Fruit fly (Drosophila melanogaster) whole organism, embryonic: ENCODE measurements around the gene Sbf.

Experiments used
- Asciz ChIP-seq: fragments of 200-800 bp; sonication (Bioruptor generic); optimal IDR thresholded peaks from 2 replicates; lab custom pipeline; 2017; ENCODE audit warnings: missing biosample characterization, mild to moderate bottlenecking, missing genetic modification characterization, missing genetic modification reagents
- B-H1 ChIP-seq: fragments of 200-800 bp; sonication (Bioruptor generic); IDR thresholded peaks from 3 replicates; pipeline ENCODE4 v1.3.6; 2022; ENCODE audit warnings: missing biosample characterization, missing genetic modification characterization
- CG10543 ChIP-seq: fragments of 200-800 bp; sonication (Bioruptor generic); optimal IDR thresholded peaks from 3 replicates; lab custom pipeline; 2017; ENCODE audit warnings: missing biosample characterization, mild to moderate bottlenecking, missing genetic modification characterization, moderate library complexity
- CG11695 ChIP-seq: fragments of 200-800 bp; sonication (Bioruptor generic); IDR thresholded peaks from 3 replicates; pipeline ENCODE4 v1.3.6; 2022; ENCODE audit warnings: missing biosample characterization, missing genetic modification characterization
- CG12299 ChIP-seq: fragments of 200-800 bp; sonication (Bioruptor generic); optimal IDR thresholded peaks from 2 replicates; lab custom pipeline; 2018; ENCODE audit warnings: missing biosample characterization, mild to moderate bottlenecking, missing genetic modification characterization
- CG13296 ChIP-seq: fragments of 200-800 bp; sonication (Bioruptor generic); optimal IDR thresholded peaks from 3 replicates; lab custom pipeline; 2018; ENCODE audit warnings: missing biosample characterization, mild to moderate bottlenecking, missing genetic modification characterization
- CG1602 ChIP-seq: fragments of 200-800 bp; sonication (Bioruptor generic); optimal IDR thresholded peaks from 3 replicates; lab custom pipeline; 2016; ENCODE audit warnings: missing biosample characterization, missing genetic modification characterization
- CG17361 ChIP-seq: fragments of 200-800 bp; sonication (Bioruptor generic); IDR thresholded peaks from 3 replicates; pipeline ENCODE4 v1.3.6; 2022; ENCODE audit warnings: missing biosample characterization, missing genetic modification characterization
- CG17612 ChIP-seq: fragments of 200-800 bp; sonication (Bioruptor generic); IDR thresholded peaks from 2 replicates; pipeline ENCODE4 v1.3.6; 2022; ENCODE audit warnings: missing biosample characterization, missing genetic modification characterization
- CG1832 ChIP-seq: fragments of 200-800 bp; sonication (Bioruptor generic); optimal IDR thresholded peaks from 2 replicates; lab custom pipeline; 2017; ENCODE audit warnings: missing biosample characterization, mild to moderate bottlenecking, missing genetic modification characterization, inconsistent platforms
- CG2875 ChIP-seq: fragments of 200-800 bp; sonication (Bioruptor generic); optimal IDR thresholded peaks from 2 replicates; lab custom pipeline; 2017; ENCODE audit warnings: missing biosample characterization, mild to moderate bottlenecking, missing genetic modification characterization, missing genetic modification reagents
- CG32767 ChIP-seq: fragments of 200-800 bp; sonication (Bioruptor generic); IDR thresholded peaks from 2 replicates; pipeline ENCODE4 v1.3.6; 2022; ENCODE audit warnings: missing biosample characterization, missing genetic modification characterization
- CG34376 ChIP-seq: fragments of 200-800 bp; sonication (Bioruptor generic); optimal IDR thresholded peaks from 2 replicates; lab custom pipeline; 2018; ENCODE audit warnings: missing biosample characterization, mild to moderate bottlenecking, missing genetic modification characterization
- CG4707 ChIP-seq: fragments of 200-800 bp; sonication (Bioruptor generic); optimal IDR thresholded peaks from 2 replicates; lab custom pipeline; 2018; ENCODE audit warnings: missing biosample characterization, mild to moderate bottlenecking, missing genetic modification characterization, moderate library complexity
- CG5180 ChIP-seq: fragments of 200-800 bp; sonication (Bioruptor generic); optimal IDR thresholded peaks from 3 replicates; lab custom pipeline; 2017; ENCODE audit warnings: missing biosample characterization, missing genetic modification characterization, mild to moderate bottlenecking, moderate library complexity, missing genetic modification reagents
- CG6175 ChIP-seq: fragments of 200-800 bp; sonication (Bioruptor generic); IDR thresholded peaks from 3 replicates; pipeline ENCODE4 v1.3.6; 2022; ENCODE audit warnings: missing biosample characterization, missing genetic modification characterization
- CG7928 ChIP-seq: fragments of 200-800 bp; sonication (Bioruptor generic); optimal IDR thresholded peaks from 2 replicates; lab custom pipeline; 2017; ENCODE audit warnings: missing biosample characterization, mild to moderate bottlenecking, missing genetic modification characterization
- CG7963 ChIP-seq: fragments of 200-800 bp; sonication (Bioruptor generic); IDR thresholded peaks from 3 replicates; pipeline ENCODE4 v1.3.6; 2022; ENCODE audit warnings: missing biosample characterization, missing genetic modification characterization; ENCODE audit not compliant: partially characterized antibody
- CG8359 ChIP-seq: fragments of 200-800 bp; sonication (Bioruptor generic); optimal IDR thresholded peaks from 2 replicates; lab custom pipeline; 2017; ENCODE audit warnings: missing biosample characterization, mild to moderate bottlenecking, missing genetic modification characterization, borderline replicate concordance
- CG8765 ChIP-seq: fragments of 200-800 bp; sonication (Bioruptor generic); IDR thresholded peaks from 2 replicates; pipeline ENCODE4 v1.3.6; 2022; ENCODE audit warnings: missing biosample characterization, missing genetic modification characterization
- Deaf1 ChIP-seq: fragments of 200-800 bp; optimal IDR thresholded peaks from 3 replicates; lab custom pipeline; 2019; ENCODE audit warnings: missing biosample characterization, mild to moderate bottlenecking, missing genetic modification characterization, moderate library complexity
- Doc3 ChIP-seq: fragments of 200-800 bp; sonication (Bioruptor generic); IDR thresholded peaks from 3 replicates; pipeline ENCODE4 v1.3.6; 2022; ENCODE audit warnings: missing biosample characterization, missing genetic modification characterization; ENCODE audit not compliant: partially characterized antibody
- Drgx ChIP-seq: fragments of 200-800 bp; sonication (Bioruptor generic); IDR thresholded peaks from 2 replicates; pipeline ENCODE4 v1.3.6; 2022; ENCODE audit warnings: missing biosample characterization, missing genetic modification characterization
- HLHmδ ChIP-seq: fragments of 200-800 bp; sonication (Bioruptor generic); optimal IDR thresholded peaks from 2 replicates; lab custom pipeline; 2018; ENCODE audit warnings: missing biosample characterization, mild to moderate bottlenecking, missing genetic modification characterization, moderate library complexity
- HmgD ChIP-seq: fragments of 200-800 bp; sonication (Bioruptor generic); optimal IDR thresholded peaks from 3 replicates; lab custom pipeline; 2016; ENCODE audit warnings: missing biosample characterization, missing genetic modification characterization
- Hmr ChIP-seq: fragments of 200-800 bp; sonication (Bioruptor generic); optimal IDR thresholded peaks from 3 replicates; lab custom pipeline; 2017; ENCODE audit warnings: mild to moderate bottlenecking, missing biosample characterization, missing genetic modification reagents, missing genetic modification characterization
- NFAT ChIP-seq: fragments of 200-800 bp; sonication (Bioruptor generic); IDR thresholded peaks from 2 replicates; pipeline ENCODE4 v1.3.6; 2022; ENCODE audit warnings: missing biosample characterization, missing genetic modification characterization
- Nf-YA ChIP-seq: fragments of 200-800 bp; sonication (Bioruptor generic); IDR thresholded peaks from 2 replicates; pipeline ENCODE4 v1.3.6; 2022; ENCODE audit warnings: missing biosample characterization, missing genetic modification characterization
- Nf-YB ChIP-seq: fragments of 200-800 bp; sonication (Bioruptor generic); optimal IDR thresholded peaks from 3 replicates; lab custom pipeline; 2019; ENCODE audit warnings: missing biosample characterization, mild to moderate bottlenecking, missing genetic modification characterization, moderate library complexity
- Poxn ChIP-seq: fragments of 200-800 bp; sonication (Bioruptor generic); IDR thresholded peaks from 2 replicates; pipeline ENCODE4 v1.3.6; 2022; ENCODE audit warnings: missing biosample characterization, missing genetic modification characterization
- Spps ChIP-seq: fragments of 200-800 bp; sonication (Bioruptor generic); optimal IDR thresholded peaks from 2 replicates; lab custom pipeline; 2018; ENCODE audit warnings: missing biosample characterization, mild to moderate bottlenecking, missing genetic modification characterization
- Trl ChIP-seq, 3 experiments: fragments of >200 bp in 2 of 3; fragments of 200-800 bp in 1 of 3; sonication (Bioruptor generic) in 1 of 3; optimal IDR thresholded peaks; 2 replicates in 1 of 3; 3 replicates in 2 of 3; lab custom pipeline; 2016 to 2017; ENCODE audit warnings: missing biosample characterization in 1 of 3, missing genetic modification characterization in 1 of 3
- ac ChIP-seq: fragments of 200-800 bp; sonication (Bioruptor generic); optimal IDR thresholded peaks from 3 replicates; lab custom pipeline; 2017; ENCODE audit warnings: missing biosample characterization, mild to moderate bottlenecking, missing genetic modification characterization
- cato ChIP-seq: fragments of 200-800 bp; sonication (Bioruptor generic); optimal IDR thresholded peaks from 2 replicates; lab custom pipeline; 2016; ENCODE audit warnings: missing biosample characterization, missing genetic modification characterization, borderline replicate concordance
- cwo ChIP-seq: fragments of 200-800 bp; sonication (Bioruptor generic); optimal IDR thresholded peaks from 3 replicates; lab custom pipeline; 2017; ENCODE audit warnings: missing biosample characterization, missing genetic modification characterization, mild to moderate bottlenecking, moderate library complexity, missing genetic modification reagents
- dati ChIP-seq: fragments of 200-800 bp; sonication (Bioruptor generic); IDR thresholded peaks from 2 replicates; pipeline ENCODE4 v1.3.6; 2022; ENCODE audit warnings: missing biosample characterization, missing genetic modification characterization
- gfzf ChIP-seq: fragments of 200-800 bp; sonication (Bioruptor generic); optimal IDR thresholded peaks from 2 replicates; lab custom pipeline; 2016; ENCODE audit warnings: missing biosample characterization, mild to moderate bottlenecking, missing genetic modification characterization, moderate library complexity
- gro ChIP-seq: fragments of 200-800 bp; sonication (Bioruptor generic); optimal IDR thresholded peaks from 2 replicates; lab custom pipeline; 2016; ENCODE audit warnings: missing biosample characterization, missing genetic modification characterization
- gsb-n ChIP-seq: fragments of 200-800 bp; sonication (Bioruptor generic); optimal IDR thresholded peaks from 3 replicates; lab custom pipeline; 2018; ENCODE audit warnings: missing biosample characterization, mild to moderate bottlenecking, missing genetic modification characterization
- inv ChIP-seq: fragments of 200-800 bp; sonication (Bioruptor generic); IDR thresholded peaks from 2 replicates; pipeline ENCODE4 v1.3.6; 2022; ENCODE audit warnings: missing biosample characterization, missing genetic modification characterization; ENCODE audit not compliant: partially characterized antibody
- knrl ChIP-seq: fragments of 200-800 bp; sonication (Bioruptor generic); IDR thresholded peaks from 3 replicates; pipeline ENCODE4 v1.3.6; 2022; ENCODE audit warnings: missing biosample characterization, missing genetic modification characterization; ENCODE audit not compliant: partially characterized antibody
- lilli ChIP-seq: fragments of 200-800 bp; sonication (Bioruptor generic); optimal IDR thresholded peaks from 3 replicates; lab custom pipeline; 2016; ENCODE audit warnings: missing biosample characterization, missing genetic modification characterization
- mirr ChIP-seq: fragments of 200-800 bp; sonication (Bioruptor generic); optimal IDR thresholded peaks from 3 replicates; lab custom pipeline; 2018; ENCODE audit warnings: missing biosample characterization, mild to moderate bottlenecking, missing genetic modification characterization
- mld ChIP-seq: fragments of 200-800 bp; sonication (Bioruptor generic); IDR thresholded peaks from 3 replicates; pipeline ENCODE4 v1.3.6; 2022; ENCODE audit warnings: missing biosample characterization, missing genetic modification characterization; ENCODE audit not compliant: partially characterized antibody
- sens ChIP-seq: fragments of 200-800 bp; sonication (Bioruptor generic); peaks from one replicate; lab custom pipeline; 2016; ENCODE audit warnings: missing biosample characterization, missing genetic modification characterization
- sisA ChIP-seq: fragments of 200-800 bp; sonication (Bioruptor generic); IDR thresholded peaks from 2 replicates; pipeline ENCODE4 v1.3.6; 2022; ENCODE audit warnings: missing biosample characterization, missing genetic modification characterization
- slou ChIP-seq: fragments of 200-800 bp; sonication (Bioruptor generic); optimal IDR thresholded peaks from 3 replicates; lab custom pipeline; 2016; ENCODE audit warnings: missing biosample characterization, missing genetic modification characterization
- toy ChIP-seq: fragments of 200-800 bp; sonication (Bioruptor generic); IDR thresholded peaks from 2 replicates; pipeline ENCODE4 v1.3.6; 2022; ENCODE audit warnings: missing biosample characterization, missing genetic modification characterization
- unc-4 ChIP-seq: fragments of 200-800 bp; sonication (Bioruptor generic); IDR thresholded peaks from 2 replicates; pipeline ENCODE4 v1.3.6; 2022; ENCODE audit warnings: missing biosample characterization, missing genetic modification characterization; ENCODE audit not compliant: partially characterized antibody
- unpg ChIP-seq: fragments of 200-800 bp; sonication (Bioruptor generic); optimal IDR thresholded peaks from 3 replicates; lab custom pipeline; 2018; ENCODE audit warnings: missing biosample characterization, mild to moderate bottlenecking, missing genetic modification characterization, moderate library complexity

Sbf gene

dm6 chr3R:11806753-11807152 is 10.0 kb upstream of the Sbf start (continued):
- TF ChIP-seq knrl (0 out of 3 replicates have a peak, but pooled peaks have one; percentile 30), Poxn (GFP tag; lab: Robert Waterston, UW) (no peak), mld (GFP tag; lab: Robert Waterston, UW) (no peak), slou (GFP tag; lab: Kevin White, UChicago) (no peak), CG1602 (GFP tag; lab: Kevin White, UChicago) (no peak), B-H1 (GFP tag; lab: Robert Waterston, UW) (no peak), dati (GFP tag; lab: Robert Waterston, UW) (0 out of 2 replicates have a peak, but pooled peaks have one; percentile 44), CG10543 (no peak), Hmr (GFP tag; lab: Kevin White, UChicago) (peak; percentile 28), CG32767 (GFP tag; lab: Robert Waterston, UW) (no peak), sisA (GFP tag; lab: Robert Waterston, UW) (no peak), CG11695 (GFP tag; lab: Robert Waterston, UW) (peak; percentile 58; the same call in 2 of the 3 replicates), gfzf (GFP tag; lab: Kevin White, UChicago) (no peak), unc-4 (GFP tag; lab: Robert Waterston, UW) (no peak), Nf-YA (GFP tag; lab: Robert Waterston, UW) (no peak), CG1832 (GFP tag; lab: Kevin White, UChicago) (no peak), Trl (optimal IDR thresholded peaks at IDR 0.05; lab: Kevin White, UChicago) (no peak), Trl (GFP tag; optimal IDR thresholded peaks at IDR 0.05; lab: Kevin White, UChicago) (peak; percentile 35), unpg (peak; percentile 51), CG8765 (GFP tag; lab: Robert Waterston, UW) (0 out of 2 replicates have a peak, but pooled peaks have one; percentile 14), NFAT (GFP tag; lab: Robert Waterston, UW) (no peak), cwo (GFP tag; lab: Kevin White, UChicago) (peak; percentile 23), CG7928 (GFP tag; lab: Kevin White, UChicago) (peak; percentile 7), sens (GFP tag; lab: Kevin White, UChicago) (peak; percentile 91), gro (GFP tag; lab: Kevin White, UChicago) (no peak), CG17361 (GFP tag; lab: Robert Waterston, UW) (no peak), HLHmδ (no peak), CG7963 (GFP tag; lab: Robert Waterston, UW) (no peak), Nf-YB (GFP tag; lab: Kevin White, UChicago) (no peak), CG12299 (tag; lab: Kevin White, UChicago) (no peak), CG5180 (GFP tag; lab: Kevin White, UChicago) (no peak), mirr (GFP tag; lab: Kevin White, UChicago) (no peak), HmgD (GFP tag; lab: Kevin White, UChicago) (no peak), CG34376 (GFP tag; lab: Kevin White, UChicago) (no peak), ac (GFP tag; lab: Kevin White, UChicago) (no peak), gsb-n (tag; lab: Kevin White, UChicago) (peak; percentile 9), CG2875 (GFP tag; lab: Kevin White, UChicago) (no peak), Drgx (GFP tag; lab: Robert Waterston, UW) (peak; percentile 24; the same call in 1 of the 2 replicates), CG6175 (no peak), CG4707 (no peak), CG13296 (no peak), Doc3 (no peak), toy (no peak), Deaf1 (no peak), Spps (tag; lab: Kevin White, UChicago) (no peak), CG17612 (GFP tag; lab: Robert Waterston, UW) (no peak), lilli (peak; percentile 51), cato (GFP tag; lab: Kevin White, UChicago) (peak; percentile 4), inv (no peak), CG8359 (GFP tag; lab: Kevin White, UChicago) (no peak), Asciz (no peak)
